Fruit fly (Drosophila melanogaster) whole organism, pupa: ENCODE measurements around the gene PGAP2.

Source experiments
- CG14655 ChIP-seq: fragments of 200-800 bp; sonication (Bioruptor generic); optimal IDR thresholded peaks from 3 replicates; lab custom pipeline; 2017; ENCODE audit warnings: mild to moderate bottlenecking, missing biosample characterization, missing genetic modification reagents, missing genetic modification characterization
- CG17806 ChIP-seq: fragments of 200-800 bp; sonication (Bioruptor generic); optimal IDR thresholded peaks from 2 replicates; lab custom pipeline; 2018; ENCODE audit warnings: missing biosample characterization, mild to moderate bottlenecking, missing genetic modification characterization, moderate library complexity
- D1 ChIP-seq: fragments of 200-800 bp; sonication (Bioruptor generic); optimal IDR thresholded peaks from 2 replicates; lab custom pipeline; 2018; ENCODE audit warnings: missing biosample characterization, mild to moderate bottlenecking, missing genetic modification characterization, moderate library complexity
- EcR ChIP-seq: fragments of 200-800 bp; sonication (Bioruptor generic); optimal IDR thresholded peaks from 3 replicates; lab custom pipeline; 2019; ENCODE audit warnings: missing biosample characterization, missing genetic modification characterization, mild to moderate bottlenecking, moderate library complexity, missing genetic modification reagents

DNA sequence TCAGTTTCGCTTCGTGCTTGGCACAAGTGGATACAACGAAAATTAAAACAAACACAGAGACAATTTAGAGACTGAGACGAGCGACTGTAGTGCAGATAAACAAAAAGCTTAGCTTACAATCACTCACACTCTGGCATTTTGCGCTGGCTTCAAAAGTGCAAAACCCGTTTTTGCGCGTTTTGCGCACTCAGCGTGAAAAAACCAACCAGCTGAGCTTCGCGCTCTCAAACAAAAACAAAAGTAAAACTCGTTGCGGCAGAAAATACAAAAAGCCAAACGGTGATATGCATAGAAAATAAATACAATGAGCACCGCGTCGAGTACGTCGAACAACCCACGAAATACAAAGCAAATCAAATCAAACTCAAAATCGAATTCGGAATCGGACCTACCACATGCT, 21.4 kb upstream of the PGAP2 start:
- TF ChIP-seq EcR (GFP tag; lab: Kevin White, UChicago) (no peak), CG17806 (tag; lab: Kevin White, UChicago) (no peak), CG14655 (GFP tag; lab: Kevin White, UChicago) (no peak), D1 (no peak)
